Fruit fly (Drosophila melanogaster) whole organism, wandering third instar larva: ENCODE data around the gene Traf4.

ENCODE experiments used
- Abd-B ChIP-seq: fragments of >200 bp; optimal IDR thresholded peaks from 2 replicates; lab custom pipeline; 2017; ENCODE audit warnings: missing biosample characterization, missing genetic modification characterization
- CG32264 ChIP-seq: fragments of 200-800 bp; sonication (Bioruptor generic); optimal IDR thresholded peaks from 2 replicates; lab custom pipeline; 2016; ENCODE audit warnings: missing biosample characterization, missing genetic modification characterization
- CG9705 ChIP-seq: fragments of 200-800 bp; sonication (Bioruptor generic); optimal IDR thresholded peaks from 2 replicates; lab custom pipeline; 2018; ENCODE audit warnings: missing biosample characterization, mild to moderate bottlenecking, missing genetic modification characterization
- CrebA ChIP-seq: fragments of 200-800 bp; sonication (Bioruptor generic); optimal IDR thresholded peaks from 2 replicates; lab custom pipeline; 2016; ENCODE audit warnings: missing biosample characterization, mild to moderate bottlenecking, missing genetic modification characterization, borderline replicate concordance
- Dfd ChIP-seq: fragments of >200 bp; optimal IDR thresholded peaks from 2 replicates; lab custom pipeline; 2017; ENCODE audit warnings: missing biosample characterization, missing genetic modification characterization
- Dif ChIP-seq: fragments of 200-275, 200-300 bp; sonication (Bioruptor generic); optimal IDR thresholded peaks from 2 replicates; lab custom pipeline; 2018; ENCODE audit warnings: missing biosample characterization, missing genetic modification characterization; ENCODE audit not compliant: partially characterized antibody
- GATAd ChIP-seq: sonication (Bioruptor generic); optimal IDR thresholded peaks from 2 replicates; lab custom pipeline; 2016; ENCODE audit warnings: missing biosample characterization, missing genetic modification characterization
- HLH106 ChIP-seq: fragments of 200-800 bp; optimal IDR thresholded peaks from 3 replicates; lab custom pipeline; 2019; ENCODE audit warnings: missing biosample characterization, mild to moderate bottlenecking, missing genetic modification characterization, moderate library complexity
- Hnf4 ChIP-seq: fragments of 200-800 bp; sonication (Bioruptor generic); optimal IDR thresholded peaks from 2 replicates; lab custom pipeline; 2016; ENCODE audit warnings: missing biosample characterization, mild to moderate bottlenecking, missing genetic modification characterization
- Hr78 ChIP-seq: fragments of >200 bp; optimal IDR thresholded peaks from 2 replicates; lab custom pipeline; 2017; ENCODE audit warnings: missing biosample characterization, missing genetic modification characterization
- Hr83 ChIP-seq: fragments of 200-300 bp; sonication (Bioruptor generic); optimal IDR thresholded peaks from 2 replicates; lab custom pipeline; 2016; ENCODE audit warnings: missing biosample characterization, mild to moderate bottlenecking, missing genetic modification characterization, moderate library complexity; ENCODE audit not compliant: poor library complexity, severe bottlenecking
- Jra ChIP-seq: sonication (Bioruptor generic); optimal IDR thresholded peaks from 2 replicates; lab custom pipeline; 2016; ENCODE audit warnings: missing biosample characterization, missing genetic modification characterization
- Myc ChIP-seq: fragments of >200 bp; optimal IDR thresholded peaks from 2 replicates; lab custom pipeline; 2017
- N ChIP-seq: fragments of >200 bp; optimal IDR thresholded peaks from 2 replicates; lab custom pipeline; 2018; ENCODE audit warnings: missing biosample characterization, missing external identifiers, missing genetic modification characterization
- OdsH ChIP-seq: fragments of 200-800 bp; sonication (Bioruptor generic); optimal IDR thresholded peaks from 2 replicates; lab custom pipeline; 2016; ENCODE audit warnings: missing biosample characterization, mild to moderate bottlenecking, missing genetic modification characterization
- Rel ChIP-seq, 2 experiments: fragments of 200-800 bp; sonication (Bioruptor generic) in 1 of 2; optimal IDR thresholded peaks; 2 replicates in 1 of 2; 3 replicates in 1 of 2; lab custom pipeline; 2016 to 2019; ENCODE audit warnings: mild to moderate bottlenecking in 2 of 2, missing biosample characterization in 2 of 2, missing genetic modification characterization in 2 of 2, moderate library complexity in 1 of 2
- Sp1 ChIP-seq: fragments of 200-800 bp; sonication (Bioruptor generic); optimal IDR thresholded peaks from 3 replicates; lab custom pipeline; 2019; ENCODE audit warnings: missing biosample characterization, mild to moderate bottlenecking, missing genetic modification characterization, moderate library complexity
- brk ChIP-seq: fragments of 200-800 bp; sonication (Bioruptor generic); optimal IDR thresholded peaks from 2 replicates; lab custom pipeline; 2016; ENCODE audit warnings: missing biosample characterization, mild to moderate bottlenecking, missing genetic modification characterization
- dl ChIP-seq, 2 experiments: fragments of 175-275, 200-275 bp in 1 of 2; fragments of 200-275 bp in 1 of 2; sonication (Bioruptor generic); optimal IDR thresholded peaks; lab custom pipeline; 2018; ENCODE audit warnings: mild to moderate bottlenecking in 2 of 2, missing biosample characterization in 2 of 2, missing genetic modification characterization in 2 of 2, moderate library complexity in 2 of 2; ENCODE audit not compliant: partially characterized antibody in 2 of 2, insufficient read depth in 1 of 2
- ey ChIP-seq: fragments of 200-800 bp; sonication (Bioruptor generic); optimal IDR thresholded peaks from 2 replicates; lab custom pipeline; 2016; ENCODE audit warnings: missing biosample characterization, missing genetic modification characterization
- foxo ChIP-seq, 2 experiments: fragments of 200-800 bp; sonication (Bioruptor generic); optimal IDR thresholded peaks; 2 replicates in 1 of 2; 3 replicates in 1 of 2; lab custom pipeline; 2016 to 2017; ENCODE audit warnings: missing biosample characterization in 2 of 2, missing genetic modification characterization in 2 of 2
- fru ChIP-seq: fragments of 200-800 bp; sonication (Bioruptor generic); optimal IDR thresholded peaks from 3 replicates; lab custom pipeline; 2016; ENCODE audit warnings: missing biosample characterization, mild to moderate bottlenecking, missing genetic modification characterization
- h ChIP-seq: fragments of 200-800 bp; sonication (Bioruptor generic); optimal IDR thresholded peaks from 3 replicates; lab custom pipeline; 2016; ENCODE audit warnings: missing biosample characterization, mild to moderate bottlenecking, missing genetic modification characterization
- jim ChIP-seq: fragments of 175-275, 200-325 bp; sonication (Bioruptor generic); optimal IDR thresholded peaks from 2 replicates; lab custom pipeline; 2016; ENCODE audit warnings: missing biosample characterization, mild to moderate bottlenecking, missing genetic modification characterization
- lola ChIP-seq: fragments of >200 bp; optimal IDR thresholded peaks from 2 replicates; lab custom pipeline; 2017; ENCODE audit warnings: missing biosample characterization, missing genetic modification characterization
- pan ChIP-seq: fragments of >200 bp; optimal IDR thresholded peaks from 2 replicates; lab custom pipeline; 2017
- psq ChIP-seq: fragments of 200-800 bp; sonication (Bioruptor generic); optimal IDR thresholded peaks from 3 replicates; lab custom pipeline; 2017; ENCODE audit warnings: missing biosample characterization, mild to moderate bottlenecking, missing genetic modification characterization, moderate library complexity
- rgr ChIP-seq: fragments of 200-800 bp; sonication (Bioruptor generic); optimal IDR thresholded peaks from 3 replicates; lab custom pipeline; 2016; ENCODE audit warnings: missing biosample characterization, mild to moderate bottlenecking, missing genetic modification characterization
- sage ChIP-seq: fragments of 200-800 bp; sonication (Bioruptor generic); optimal IDR thresholded peaks from 2 replicates; lab custom pipeline; 2016; ENCODE audit warnings: missing biosample characterization, mild to moderate bottlenecking, missing genetic modification characterization
- sv ChIP-seq: fragments of 200-800 bp; sonication (Bioruptor generic); optimal IDR thresholded peaks from 3 replicates; lab custom pipeline; 2016; ENCODE audit warnings: missing biosample characterization, missing genetic modification characterization
- usp ChIP-seq: fragments of >200 bp; optimal IDR thresholded peaks from 2 replicates; lab custom pipeline; 2017; ENCODE audit warnings: missing biosample characterization, missing genetic modification characterization
- woc ChIP-seq: sonication (Bioruptor generic); optimal IDR thresholded peaks from 2 replicates; lab custom pipeline; 2016; ENCODE audit warnings: missing biosample characterization, mild to moderate bottlenecking, missing genetic modification characterization

The Traf4 gene

dm6 chr2L:4365792-4366326 is 4.1 kb downstream of the Traf4 start:
- TF ChIP-seq pan (lab: Kevin White, UChicago): no peak
- no peak for TF ChIP-seq jim
- TF ChIP-seq ey (GFP tag; lab: Kevin White, UChicago): no peak
- TF ChIP-seq lola (GFP tag; lab: Kevin White, UChicago): no peak
- no peak for TF ChIP-seq rgr (GFP tag; lab: Kevin White, UChicago)
- no peak for TF ChIP-seq psq (GFP tag; lab: Kevin White, UChicago)
- TF ChIP-seq Sp1: no peak
- no peak for TF ChIP-seq sage (GFP tag; lab: Kevin White, UChicago)
- TF ChIP-seq Jra: no peak
- no peak for TF ChIP-seq woc (GFP tag; lab: Kevin White, UChicago)
- no peak for TF ChIP-seq Dif (GFP tag; lab: Kevin White, UChicago)
- no peak for TF ChIP-seq Hr78

- TF ChIP-seq Sp1 (no peak), N (no peak), usp (no peak), woc (GFP tag; lab: Kevin White, UChicago) (no peak), Rel (GFP tag; optimal IDR thresholded peaks at IDR 0.05; lab: Kevin White, UChicago) (no peak), Rel (tag; optimal IDR thresholded peaks at IDR 0.05; lab: Kevin White, UChicago) (no peak)
Observed at dm6 chr2L:4366652-4367051, 4.9 kb downstream of the Traf4 start.

- TF ChIP-seq h (no peak), CrebA (no peak), GATAd (GFP tag; lab: Kevin White, UChicago) (no peak), Hr78 (no peak), Dfd (GFP tag; lab: Kevin White, UChicago) (no peak), Abd-B (no peak), OdsH (GFP tag; lab: Kevin White, UChicago) (no peak), foxo (GFP tag; optimal IDR thresholded peaks at IDR 0.05; lab: Kevin White, UChicago) (no peak), Hnf4 (GFP tag; lab: Kevin White, UChicago) (no peak), dl (GFP tag; optimal IDR thresholded peaks at IDR 0.05; lab: Kevin White, UChicago; ENCODE audit: insufficient read depth in 1 of 2, partially characterized antibody in 2 of 2) (no peak), rgr (GFP tag; lab: Kevin White, UChicago) (no peak), Myc (lab: Kevin White, UChicago) (no peak), Hr83 (GFP tag; lab: Kevin White, UChicago) (no peak), ey (GFP tag; lab: Kevin White, UChicago) (no peak), brk (GFP tag; lab: Kevin White, UChicago) (no peak), CG32264 (no peak), sv (GFP tag; lab: Kevin White, UChicago) (no peak), HLH106 (no peak), CG9705 (no peak)
Observed at dm6 chr2L:4368553-4369268, 7.0 kb downstream of the Traf4 start.

dm6 chr2L:4370007-4370521 is 8.3 kb downstream of the Traf4 start:
- TF ChIP-seq ey (GFP tag; lab: Kevin White, UChicago) (no peak), lola (GFP tag; lab: Kevin White, UChicago) (no peak), Rel (GFP tag; optimal IDR thresholded peaks at IDR 0.05; lab: Kevin White, UChicago) (no peak), Rel (tag; optimal IDR thresholded peaks at IDR 0.05; lab: Kevin White, UChicago) (no peak), woc (GFP tag; lab: Kevin White, UChicago) (no peak), Hr83 (GFP tag; lab: Kevin White, UChicago) (no peak), fru (GFP tag; lab: Kevin White, UChicago) (no peak), dl (GFP tag; optimal IDR thresholded peaks at IDR 0.05; lab: Kevin White, UChicago; ENCODE audit: insufficient read depth in 1 of 2, partially characterized antibody in 2 of 2) (no peak), pan (lab: Kevin White, UChicago) (no peak), jim (no peak)
